Fruit fly (Drosophila melanogaster) whole organism, embryonic: ENCODE measurements around the gene CG16953.

Experiments used
- Abd-B ChIP-seq: fragments of 200-800 bp; sonication (Bioruptor generic); optimal IDR thresholded peaks from 2 replicates; lab custom pipeline; 2018; ENCODE audit warnings: missing biosample characterization, mild to moderate bottlenecking, missing genetic modification characterization, moderate library complexity
- CG10462 ChIP-seq: fragments of 200-800 bp; sonication (Bioruptor generic); optimal IDR thresholded peaks from 2 replicates; lab custom pipeline; 2016; ENCODE audit warnings: missing biosample characterization, missing genetic modification characterization
- CG10543 ChIP-seq: fragments of 200-800 bp; sonication (Bioruptor generic); optimal IDR thresholded peaks from 3 replicates; lab custom pipeline; 2017; ENCODE audit warnings: missing biosample characterization, mild to moderate bottlenecking, missing genetic modification characterization, moderate library complexity
- CG11085 ChIP-seq: fragments of 200-800 bp; sonication (Bioruptor generic); IDR thresholded peaks from 2 replicates; pipeline ENCODE4 v1.3.6; 2022; ENCODE audit warnings: missing biosample characterization, missing genetic modification characterization
- CG11247 ChIP-seq: fragments of 200-800 bp; sonication (Bioruptor generic); IDR thresholded peaks from 2 replicates; pipeline ENCODE4 v1.3.6; 2022; ENCODE audit warnings: missing biosample characterization, missing genetic modification characterization
- CG12104 ChIP-seq: fragments of 200-800 bp; sonication (Bioruptor generic); optimal IDR thresholded peaks from 3 replicates; lab custom pipeline; 2016; ENCODE audit warnings: missing biosample characterization, missing genetic modification characterization
- CG12236 ChIP-seq: fragments of 200-800 bp; sonication (Bioruptor generic); optimal IDR thresholded peaks from 2 replicates; lab custom pipeline; 2016; ENCODE audit warnings: missing biosample characterization, missing genetic modification characterization
- CG13287 ChIP-seq: fragments of 200-800 bp; sonication (Bioruptor generic); IDR thresholded peaks from 2 replicates; pipeline ENCODE4 v1.3.6; 2022; ENCODE audit warnings: missing biosample characterization, missing genetic modification characterization; ENCODE audit not compliant: partially characterized antibody
- CG14050 ChIP-seq: fragments of 200-800 bp; sonication (Bioruptor generic); IDR thresholded peaks from 3 replicates; pipeline ENCODE4 v1.3.6; 2022; ENCODE audit warnings: missing biosample characterization, missing genetic modification characterization
- CG15011 ChIP-seq: fragments of 200-800 bp; sonication (Bioruptor generic); optimal IDR thresholded peaks from 3 replicates; lab custom pipeline; 2018; ENCODE audit warnings: missing biosample characterization, mild to moderate bottlenecking, missing genetic modification characterization
- CG17568 ChIP-seq: fragments of 200-800 bp; sonication (Bioruptor generic); optimal IDR thresholded peaks from 2 replicates; lab custom pipeline; 2018; ENCODE audit warnings: missing biosample characterization, mild to moderate bottlenecking, missing genetic modification characterization, moderate library complexity
- CG18011 ChIP-seq: fragments of 200-800 bp; sonication (Bioruptor generic); optimal IDR thresholded peaks from 2 replicates; lab custom pipeline; 2017; ENCODE audit warnings: missing biosample characterization, missing genetic modification characterization, mild to moderate bottlenecking, moderate library complexity, missing genotype
- CG2712 ChIP-seq: fragments of 200-800 bp; optimal IDR thresholded peaks from 3 replicates; lab custom pipeline; 2019; ENCODE audit warnings: missing biosample characterization, mild to moderate bottlenecking, missing genetic modification characterization, moderate library complexity
- CG30020 ChIP-seq: fragments of 200-800 bp; optimal IDR thresholded peaks from 2 replicates; lab custom pipeline; 2019; ENCODE audit warnings: missing biosample characterization, mild to moderate bottlenecking, missing genetic modification characterization, moderate library complexity
- CG3163 ChIP-seq: fragments of 200-800 bp; sonication (Bioruptor generic); optimal IDR thresholded peaks from 3 replicates; lab custom pipeline; 2016; ENCODE audit warnings: missing biosample characterization, missing genetic modification characterization
- CG32772 ChIP-seq: fragments of 200-800 bp; sonication (Bioruptor generic); IDR thresholded peaks from 2 replicates; pipeline ENCODE4 v1.3.6; 2022; ENCODE audit warnings: missing biosample characterization, missing genetic modification characterization
- CG4707 ChIP-seq: fragments of 200-800 bp; sonication (Bioruptor generic); optimal IDR thresholded peaks from 2 replicates; lab custom pipeline; 2018; ENCODE audit warnings: missing biosample characterization, mild to moderate bottlenecking, missing genetic modification characterization, moderate library complexity
- CG5245 ChIP-seq: fragments of 200-800 bp; sonication (Bioruptor generic); optimal IDR thresholded peaks from 3 replicates; lab custom pipeline; 2016; ENCODE audit warnings: missing biosample characterization, missing genetic modification characterization
- CG5953 ChIP-seq: fragments of 200-800 bp; sonication (Bioruptor generic); IDR thresholded peaks from 2 replicates; pipeline ENCODE4 v1.3.6; 2022; ENCODE audit warnings: missing biosample characterization, missing genetic modification characterization
- CG6791 ChIP-seq: fragments of 200-800 bp; sonication (Bioruptor generic); IDR thresholded peaks from 3 replicates; pipeline ENCODE4 v1.3.6; 2022; ENCODE audit warnings: missing biosample characterization, missing genetic modification characterization; ENCODE audit not compliant: partially characterized antibody
- CG6854 ChIP-seq: fragments of 200-800 bp; sonication (Bioruptor generic); optimal IDR thresholded peaks from 3 replicates; lab custom pipeline; 2017; ENCODE audit warnings: missing biosample characterization, mild to moderate bottlenecking, missing genetic modification characterization
- CrebB ChIP-seq: fragments of 200-800 bp; sonication (Bioruptor generic); optimal IDR thresholded peaks from 3 replicates; lab custom pipeline; 2018; ENCODE audit warnings: missing biosample characterization, mild to moderate bottlenecking, missing genetic modification characterization
- Deaf1 ChIP-seq: fragments of 200-800 bp; optimal IDR thresholded peaks from 3 replicates; lab custom pipeline; 2019; ENCODE audit warnings: missing biosample characterization, mild to moderate bottlenecking, missing genetic modification characterization, moderate library complexity
- HLH54F ChIP-seq: fragments of 200-800 bp; sonication (Bioruptor generic); optimal IDR thresholded peaks from 3 replicates; lab custom pipeline; 2016; ENCODE audit warnings: missing biosample characterization, missing genetic modification characterization
- Hmx ChIP-seq: fragments of 200-800 bp; sonication (Bioruptor generic); optimal IDR thresholded peaks from 2 replicates; lab custom pipeline; 2016; ENCODE audit warnings: missing biosample characterization, missing genetic modification characterization
- Hr39 ChIP-seq: fragments of >200 bp; optimal IDR thresholded peaks from 2 replicates; lab custom pipeline; 2017
- Jarid2 ChIP-seq: fragments of 200-800 bp; sonication (Bioruptor generic); optimal IDR thresholded peaks from 3 replicates; lab custom pipeline; 2017; ENCODE audit warnings: mild to moderate bottlenecking, missing biosample characterization, missing genetic modification reagents, missing genetic modification characterization
- Lpt ChIP-seq: fragments of >200 bp; optimal IDR thresholded peaks from 2 replicates; lab custom pipeline; 2018; ENCODE audit warnings: missing biosample characterization, missing genetic modification characterization
- Meics ChIP-seq: fragments of 200-800 bp; sonication (Bioruptor generic); optimal IDR thresholded peaks from 2 replicates; lab custom pipeline; 2017; ENCODE audit warnings: missing biosample characterization, mild to moderate bottlenecking, missing genetic modification characterization
- Neu2 ChIP-seq: fragments of 200-800 bp; sonication (Bioruptor generic); optimal IDR thresholded peaks from 3 replicates; lab custom pipeline; 2016; ENCODE audit warnings: missing biosample characterization, missing genetic modification characterization, borderline replicate concordance
- NfI ChIP-seq: fragments of 200-800 bp; sonication (Bioruptor generic); optimal IDR thresholded peaks from 3 replicates; lab custom pipeline; 2018; ENCODE audit warnings: missing biosample characterization, mild to moderate bottlenecking, missing genetic modification characterization, moderate library complexity
- Usf ChIP-seq: fragments of 200-800 bp; sonication (Bioruptor generic); optimal IDR thresholded peaks from 2 replicates; lab custom pipeline; 2017; ENCODE audit warnings: missing genotype, missing biosample characterization, missing genetic modification characterization
- ac ChIP-seq: fragments of 200-800 bp; sonication (Bioruptor generic); optimal IDR thresholded peaks from 3 replicates; lab custom pipeline; 2017; ENCODE audit warnings: missing biosample characterization, mild to moderate bottlenecking, missing genetic modification characterization
- ara ChIP-seq: fragments of 200-800 bp; sonication (Bioruptor generic); IDR thresholded peaks from 2 replicates; pipeline ENCODE4 v1.3.6; 2022; ENCODE audit warnings: missing biosample characterization, missing genetic modification characterization
- br ChIP-seq: fragments of >200 bp; optimal IDR thresholded peaks from 2 replicates; lab custom pipeline; 2017
- cato ChIP-seq: fragments of 200-800 bp; sonication (Bioruptor generic); optimal IDR thresholded peaks from 2 replicates; lab custom pipeline; 2016; ENCODE audit warnings: missing biosample characterization, missing genetic modification characterization, borderline replicate concordance
- crol ChIP-seq: fragments of 200-800 bp; sonication (Bioruptor generic); IDR thresholded peaks from 2 replicates; pipeline ENCODE4 v1.3.6; 2022; ENCODE audit warnings: missing biosample characterization, missing genetic modification characterization
- eve ChIP-seq, 2 experiments: fragments of >200 bp; optimal IDR thresholded peaks; 2 replicates each; lab custom pipeline; 2017; ENCODE audit warnings: missing biosample characterization in 2 of 2, missing genetic modification characterization in 2 of 2
- hb ChIP-seq: fragments of 200-800 bp; sonication (Bioruptor generic); IDR thresholded peaks from 3 replicates; pipeline ENCODE4 v1.3.6; 2022; ENCODE audit warnings: missing biosample characterization, missing genetic modification characterization; ENCODE audit not compliant: partially characterized antibody
- lola ChIP-seq, 3 experiments: fragments of >200 bp in 2 of 3; fragments of 200-800 bp in 1 of 3; sonication (Bioruptor generic) in 1 of 3; optimal IDR thresholded peaks; 2 replicates each; lab custom pipeline; 2017 to 2019; ENCODE audit warnings: missing biosample characterization in 3 of 3, missing genetic modification characterization in 3 of 3, mild to moderate bottlenecking in 1 of 3, moderate library complexity in 1 of 3
- nerfin-2 ChIP-seq: fragments of 200-800 bp; sonication (Bioruptor generic); IDR thresholded peaks from 2 replicates; pipeline ENCODE4 v1.3.6; 2022; ENCODE audit warnings: missing biosample characterization, missing genetic modification characterization; ENCODE audit not compliant: partially characterized antibody
- pnt ChIP-seq: fragments of 200-800 bp; sonication (Bioruptor generic); optimal IDR thresholded peaks from 3 replicates; lab custom pipeline; 2016; ENCODE audit warnings: missing biosample characterization, missing genetic modification characterization
- ranshi ChIP-seq: fragments of 200-800 bp; sonication (Bioruptor generic); IDR thresholded peaks from 2 replicates; pipeline ENCODE4 v1.3.6; 2022; ENCODE audit warnings: missing biosample characterization, missing genetic modification characterization
- repo ChIP-seq: fragments of 200-800 bp; sonication (Bioruptor generic); optimal IDR thresholded peaks from 2 replicates; lab custom pipeline; 2016; ENCODE audit warnings: missing biosample characterization, missing genetic modification characterization
- sc ChIP-seq, 3 experiments: fragments of >200 bp in 2 of 3; fragments of 200-800 bp in 1 of 3; sonication (Bioruptor generic) in 1 of 3; optimal IDR thresholded peaks; 2 replicates in 2 of 3; 3 replicates in 1 of 3; lab custom pipeline; 2017; ENCODE audit warnings: mild to moderate bottlenecking in 1 of 3, missing biosample characterization in 1 of 3, missing genetic modification characterization in 1 of 3, missing genetic modification reagents in 1 of 3
- slbo ChIP-seq: fragments of 200-800 bp; sonication (Bioruptor generic); IDR thresholded peaks from 2 replicates; pipeline ENCODE4 v1.3.6; 2022; ENCODE audit warnings: missing biosample characterization, missing genetic modification characterization
- sob ChIP-seq: fragments of 200-800 bp; sonication (Bioruptor generic); IDR thresholded peaks from 2 replicates; pipeline ENCODE4 v1.3.6; 2022; ENCODE audit warnings: missing biosample characterization, missing genetic modification characterization
- tap ChIP-seq: fragments of 200-800 bp; optimal IDR thresholded peaks from 3 replicates; lab custom pipeline; 2019; ENCODE audit warnings: missing biosample characterization, mild to moderate bottlenecking, missing genetic modification characterization, moderate library complexity
- vfl ChIP-seq: fragments of 200-800 bp; sonication (Bioruptor generic); optimal IDR thresholded peaks from 2 replicates; lab custom pipeline; 2016; ENCODE audit warnings: missing biosample characterization, missing genetic modification characterization
- wdn ChIP-seq: fragments of 200-800 bp; sonication (Bioruptor generic); IDR thresholded peaks from 2 replicates; pipeline ENCODE4 v1.3.6; 2022; ENCODE audit warnings: missing biosample characterization, missing genetic modification characterization

The CG16953 gene

dm6 chr3R:20579816-20580215, 5.8 kb downstream of the CG16953 start, which contains the start of the genes EloB and Srp14 (continued):
- no peak for TF ChIP-seq sc (optimal IDR thresholded peaks at IDR 0.05; lab: Kevin White, UChicago)
- no peak for TF ChIP-seq sc (GFP tag; optimal IDR thresholded peaks at IDR 0.05; lab: Kevin White, UChicago)
- TF ChIP-seq CG32772 = peak; percentile 53
- no peak for TF ChIP-seq Neu2
- TF ChIP-seq CG2712 = peak; percentile 86
- no peak for TF ChIP-seq Deaf1 (tag; lab: Kevin White, UChicago)
- TF ChIP-seq CG6854 (GFP tag; lab: Kevin White, UChicago) = peak; percentile 54
- TF ChIP-seq tap (tag; lab: Kevin White, UChicago) = peak; percentile 69
- TF ChIP-seq CG4707 (GFP tag; lab: Kevin White, UChicago) = peak; percentile 35
- peak; percentile 59 for TF ChIP-seq CrebB (tag; lab: Kevin White, UChicago)
- TF ChIP-seq CG12104 (GFP tag; lab: Kevin White, UChicago) = peak; percentile 56
- TF ChIP-seq CG13287 (GFP tag; lab: Robert Waterston, UW) = peak; percentile 98
- no peak for TF ChIP-seq ranshi (GFP tag; lab: Robert Waterston, UW)
- TF ChIP-seq lola (GFP tag; optimal IDR thresholded peaks at IDR 0.05; lab: Kevin White, UChicago) = peak in 1 of 3 experiments; percentile 77
- no peak for TF ChIP-seq Jarid2 (GFP tag; lab: Kevin White, UChicago)
- TF ChIP-seq Meics (GFP tag; lab: Kevin White, UChicago) = peak; percentile 81
- peak; percentile 96 for TF ChIP-seq hb (GFP tag; lab: Robert Waterston, UW)
- peak; percentile 62; the same call in 1 of the 2 replicates for TF ChIP-seq CG11085
- peak; percentile 65 for TF ChIP-seq CG5245 (GFP tag; lab: Kevin White, UChicago)
- TF ChIP-seq CG30020 (tag; lab: Kevin White, UChicago) = peak; percentile 75
- TF ChIP-seq Hmx (GFP tag; lab: Kevin White, UChicago) = peak; percentile 53
- TF ChIP-seq ac = no peak
- peak; percentile 57 for TF ChIP-seq pnt (GFP tag; lab: Kevin White, UChicago)
- TF ChIP-seq vfl (GFP tag; lab: Kevin White, UChicago) = peak; percentile 90
- TF ChIP-seq crol (GFP tag; lab: Robert Waterston, UW) = peak; percentile 52; the same call in 1 of the 2 replicates
- no peak for TF ChIP-seq Hr39
- TF ChIP-seq slbo = peak; percentile 89
- peak; percentile 48; the same call in 2 of the 3 replicates for TF ChIP-seq CG14050 (GFP tag; lab: Robert Waterston, UW)
- TF ChIP-seq NfI (GFP tag; lab: Kevin White, UChicago) = peak; percentile 77
- TF ChIP-seq CG15011 (GFP tag; lab: Kevin White, UChicago) = no peak
- peak; percentile 96 for TF ChIP-seq CG6791 (GFP tag; lab: Robert Waterston, UW)
- TF ChIP-seq CG10543 (GFP tag; lab: Kevin White, UChicago) = peak; percentile 73
- peak; percentile 59; the same call in 1 of the 2 replicates for TF ChIP-seq wdn
- TF ChIP-seq CG12236 (GFP tag; lab: Kevin White, UChicago) = peak; percentile 52
- peak; percentile 88 for TF ChIP-seq nerfin-2 (GFP tag; lab: Robert Waterston, UW)
- TF ChIP-seq CG10462 (GFP tag; lab: Kevin White, UChicago) = peak; percentile 61
- TF ChIP-seq CG5953 (GFP tag; lab: Robert Waterston, UW) = 0 out of 2 replicates have a peak, but pooled peaks have one; percentile 20
- TF ChIP-seq CG11247 = peak; percentile 72
- TF ChIP-seq eve (GFP tag; optimal IDR thresholded peaks at IDR 0.05; lab: Kevin White, UChicago) = no peak
- no peak for TF ChIP-seq CG17568 (GFP tag; lab: Kevin White, UChicago)
- TF ChIP-seq CG18011 (GFP tag; lab: Kevin White, UChicago) = peak; percentile 66
- TF ChIP-seq HLH54F (GFP tag; lab: Kevin White, UChicago) = peak; percentile 80
- peak; percentile 63 for TF ChIP-seq repo (GFP tag; lab: Kevin White, UChicago)
- TF ChIP-seq sob = peak; percentile 87
- no peak for TF ChIP-seq Lpt
- peak; percentile 19 for TF ChIP-seq Usf (GFP tag; lab: Kevin White, UChicago)
- no peak for TF ChIP-seq br (lab: Kevin White, UChicago)
- TF ChIP-seq ara (GFP tag; lab: Robert Waterston, UW) = peak; percentile 72
- no peak for TF ChIP-seq Abd-B (GFP tag; lab: Kevin White, UChicago)
- peak; percentile 17 for TF ChIP-seq CG3163 (GFP tag; lab: Kevin White, UChicago)
- TF ChIP-seq cato (GFP tag; lab: Kevin White, UChicago) = peak; percentile 55
